Worm (Caenorhabditis elegans) whole organism, young adult: ENCODE measurements around the gene chil-23.

Experiments used
- B0019.2 ChIP-seq: fragments of 200-800 bp; sonication (Bioruptor generic); conservative IDR thresholded peaks from 2 replicates; pipeline ENCODE4 v1.3.6; 2022; ENCODE audit warnings: missing genetic modification reagents, missing genetic modification characterization, missing compliant biosample characterization
- C06A6.2 ChIP-seq: fragments of 200-800 bp; sonication (Bioruptor generic); conservative IDR thresholded peaks from 2 replicates; pipeline ENCODE4 v1.3.6; 2022; ENCODE audit warnings: missing genetic modification characterization, missing compliant biosample characterization
- F22D6.2 ChIP-seq: sonication (generic microtip); optimal IDR thresholded peaks from 2 replicates; lab custom pipeline; 2016; ENCODE audit warnings: mild to moderate bottlenecking, missing genetic modification characterization, missing compliant biosample characterization
- K11D2.4 ChIP-seq: fragments of 200-800 bp; sonication (Bioruptor generic); IDR thresholded peaks from 2 replicates; pipeline ENCODE4 v1.3.6; 2022; ENCODE audit warnings: missing genetic modification reagents, missing genetic modification characterization, missing compliant biosample characterization
- Y53G8AR.9 ChIP-seq: fragments of 200-800 bp; sonication (Bioruptor generic); conservative IDR thresholded peaks from 2 replicates; pipeline ENCODE4 v1.3.6; 2022; ENCODE audit warnings: missing genetic modification reagents, missing genetic modification characterization, missing compliant biosample characterization
- Y56A3A.18 ChIP-seq: fragments of 200-800 bp; sonication (Bioruptor generic); IDR thresholded peaks from 2 replicates; pipeline ENCODE4 v1.3.6; 2022; ENCODE audit warnings: missing genetic modification reagents, missing genetic modification characterization, missing compliant biosample characterization
- Y67H2A.10 ChIP-seq: fragments of 200-800 bp; sonication (Bioruptor generic); conservative IDR thresholded peaks from 2 replicates; pipeline ENCODE4 v1.3.6; 2022; ENCODE audit warnings: missing genetic modification reagents, missing genetic modification characterization, missing compliant biosample characterization
- akir-1 ChIP-seq: fragments of 200-800 bp; sonication (Bioruptor generic); optimal IDR thresholded peaks from 2 replicates; lab custom pipeline; 2018; ENCODE audit warnings: mild to moderate bottlenecking, missing genetic modification characterization, moderate library complexity, missing compliant biosample characterization
- attf-3 ChIP-seq: fragments of 200-800 bp; sonication (Bioruptor generic); conservative IDR thresholded peaks from 2 replicates; pipeline ENCODE4 v1.3.6; 2022; ENCODE audit warnings: missing genetic modification reagents, missing genetic modification characterization, missing compliant biosample characterization
- bed-2 ChIP-seq: fragments of 200-800 bp; sonication (Bioruptor generic); IDR thresholded peaks from 2 replicates; pipeline ENCODE4 v1.3.6; 2022; ENCODE audit warnings: missing genetic modification reagents, missing genetic modification characterization, missing compliant biosample characterization
- ccch-3 ChIP-seq: fragments of 200-800 bp; sonication (Bioruptor generic); optimal IDR thresholded peaks from 2 replicates; lab custom pipeline; 2018; ENCODE audit warnings: mild to moderate bottlenecking, missing genetic modification characterization, missing compliant biosample characterization
- cebp-1 ChIP-seq, 2 experiments: fragments of 200-800 bp in 1 of 2; sonication (Bioruptor generic) in 1 of 2; sonication (generic microtip) in 1 of 2; IDR thresholded peaks in 1 of 2; optimal IDR thresholded peaks in 1 of 2; 2 replicates each; pipeline versions ENCODE4 v1.3.6 to Lab custom; 2017 to 2022; ENCODE audit warnings: missing compliant biosample characterization in 2 of 2, missing genetic modification characterization in 2 of 2, mild to moderate bottlenecking in 1 of 2, missing genetic modification reagents in 1 of 2, moderate library complexity in 1 of 2
- dox-1 ChIP-seq: fragments of 200-800 bp; sonication (Bioruptor generic); IDR thresholded peaks from 2 replicates; pipeline ENCODE4 v1.3.6; 2022; ENCODE audit warnings: missing genetic modification reagents, missing genetic modification characterization, missing compliant biosample characterization
- dpl-1 ChIP-seq: fragments of 150-350 bp; optimal IDR thresholded peaks from 2 replicates; lab custom pipeline; 2014; ENCODE audit warnings: missing biosample characterization, missing genetic modification reagents, missing genetic modification characterization
- efl-1 ChIP-seq: fragments of 150-350 bp; optimal IDR thresholded peaks from 2 replicates; lab custom pipeline; 2014; ENCODE audit warnings: missing biosample characterization, missing genetic modification reagents, missing genetic modification characterization
- egl-18 ChIP-seq: fragments of 200-800 bp; sonication (Bioruptor generic); IDR thresholded peaks from 2 replicates; pipeline ENCODE4 v1.3.6; 2022; ENCODE audit warnings: missing genetic modification reagents, missing genetic modification characterization, missing compliant biosample characterization
- ekl-4 ChIP-seq: fragments of 200-800 bp; sonication (Bioruptor generic); IDR thresholded peaks from 2 replicates; pipeline ENCODE4 v1.3.6; 2022; ENCODE audit warnings: missing genetic modification reagents, missing genetic modification characterization, missing compliant biosample characterization
- ets-4 ChIP-seq: fragments of 200-800 bp; sonication (Bioruptor generic); optimal IDR thresholded peaks from 2 replicates; lab custom pipeline; 2018; ENCODE audit warnings: mild to moderate bottlenecking, missing genetic modification characterization, missing compliant biosample characterization
- hmg-1.2 ChIP-seq: fragments of 200-800 bp; sonication (Bioruptor generic); IDR thresholded peaks from 2 replicates; pipeline ENCODE4 v1.3.6; 2022; ENCODE audit warnings: missing genetic modification reagents, missing genetic modification characterization, missing compliant biosample characterization
- let-526 ChIP-seq: fragments of 200-800 bp; sonication (Bioruptor generic); IDR thresholded peaks from 2 replicates; pipeline ENCODE4 v1.3.6; 2022; ENCODE audit warnings: missing genetic modification reagents, missing genetic modification characterization, missing compliant biosample characterization
- lin-26 ChIP-seq: fragments of 200-800 bp; sonication (Bioruptor generic); IDR thresholded peaks from 2 replicates; pipeline ENCODE4 v1.3.6; 2022; ENCODE audit warnings: missing genetic modification reagents, missing genetic modification characterization, missing compliant biosample characterization
- lin-40 ChIP-seq: sonication (generic microtip); optimal IDR thresholded peaks from 2 replicates; lab custom pipeline; 2016; ENCODE audit warnings: missing genetic modification characterization, mild to moderate bottlenecking, missing compliant biosample characterization, missing genotype, missing genetic modification reagents
- nfya-2 ChIP-seq: fragments of 200-800 bp; sonication (Bioruptor generic); IDR thresholded peaks from 2 replicates; pipeline ENCODE4 v1.3.6; 2022; ENCODE audit warnings: missing genetic modification reagents, missing genetic modification characterization, missing compliant biosample characterization
- pbrm-1 ChIP-seq: fragments of 200-800 bp; sonication (Bioruptor generic); IDR thresholded peaks from 2 replicates; pipeline ENCODE4 v1.3.6; 2022; ENCODE audit warnings: missing genetic modification reagents, missing genetic modification characterization, missing compliant biosample characterization
- pha-4 ChIP-seq: fragments of 150-350 bp; sonication (generic microtip); optimal IDR thresholded peaks from 2 replicates; lab custom pipeline; 2014; ENCODE audit warnings: missing biosample characterization, missing genetic modification reagents, missing genetic modification characterization
- rec-8 ChIP-seq, 2 experiments: sonication (generic microtip); optimal IDR thresholded peaks; 2 replicates each; lab custom pipeline; 2016; ENCODE audit warnings: mild to moderate bottlenecking in 2 of 2, missing genetic modification characterization in 2 of 2, missing genetic modification reagents in 2 of 2, missing genotype in 2 of 2, missing biosample characterization in 1 of 2, missing compliant biosample characterization in 1 of 2, moderate library complexity in 1 of 2
- rpc-1 ChIP-seq, 2 experiments: fragments of 150-350 bp in 1 of 2; sonication (generic microtip) in 1 of 2; optimal IDR thresholded peaks; 2 replicates each; lab custom pipeline; 2014 to 2018; ENCODE audit warnings: missing biosample characterization in 1 of 2, missing genetic modification characterization in 1 of 2, missing genetic modification reagents in 1 of 2, missing genotype in 1 of 2
- snpc-4 ChIP-seq, 5 experiments: fragments of 150-350 bp in 1 of 5; sonication (generic microtip) in 4 of 5; optimal IDR thresholded peaks; 2 replicates each; lab custom pipeline; 2014 to 2018; ENCODE audit warnings: missing genetic modification characterization in 5 of 5, missing biosample characterization in 3 of 5, antibody characterized with exemption in 2 of 5, mild to moderate bottlenecking in 2 of 5, missing compliant biosample characterization in 2 of 5, missing genotype in 2 of 5, moderate library complexity in 2 of 5, missing genetic modification reagents in 1 of 5
- somi-1 ChIP-seq: fragments of 200-800 bp; sonication (Bioruptor generic); optimal IDR thresholded peaks from 2 replicates; lab custom pipeline; 2018; ENCODE audit warnings: mild to moderate bottlenecking, missing genetic modification characterization, missing compliant biosample characterization
- zim-3 ChIP-seq: sonication (generic microtip); optimal IDR thresholded peaks from 2 replicates; lab custom pipeline; 2017; ENCODE audit warnings: mild to moderate bottlenecking, missing genetic modification characterization, moderate library complexity, missing compliant biosample characterization
- ztf-25 ChIP-seq: fragments of 200-800 bp; sonication (Bioruptor generic); IDR thresholded peaks from 2 replicates; pipeline ENCODE4 v1.3.6; 2022; ENCODE audit warnings: missing genetic modification reagents, missing genetic modification characterization, missing compliant biosample characterization
- ztf-3 ChIP-seq: fragments of 200-800 bp; sonication (Bioruptor generic); optimal IDR thresholded peaks from 2 replicates; lab custom pipeline; 2018; ENCODE audit warnings: mild to moderate bottlenecking, missing genetic modification characterization, missing compliant biosample characterization

chil-23 gene

ce11 chrII:9497309-9497708 is 28.9 kb upstream of the chil-23 start:
- TF ChIP-seq let-526 (GFP tag; lab: Robert Waterston, UW) (no peak), pha-4 (no peak), rec-8 (tag; optimal IDR thresholded peaks at IDR 0.05; lab: Kevin White, UChicago) (no peak), snpc-4 (GFP tag; optimal IDR thresholded peaks at IDR 0.05; lab: Kevin White, UChicago) (no peak), snpc-4 (tag; optimal IDR thresholded peaks at IDR 0.05; lab: Kevin White, UChicago) (no peak), ztf-3 (no peak), Y53G8AR.9 (GFP tag; lab: Robert Waterston, UW) (no peak), ztf-25 (GFP tag; lab: Robert Waterston, UW) (no peak), lin-26 (GFP tag; lab: Robert Waterston, UW) (no peak), attf-3 (GFP tag; lab: Robert Waterston, UW) (no peak), cebp-1 (GFP tag; IDR thresholded peaks at IDR 0.05; lab: Robert Waterston, UW) (peak; percentile 69; the same call in 1 of the 2 replicates), cebp-1 (tag; optimal IDR thresholded peaks at IDR 0.05; lab: Kevin White, UChicago) (peak; percentile 95), Y56A3A.18 (GFP tag; lab: Robert Waterston, UW) (no peak), dpl-1 (GFP tag; lab: Kevin White, UChicago) (no peak), pbrm-1 (GFP tag; lab: Robert Waterston, UW) (no peak), egl-18 (GFP tag; lab: Robert Waterston, UW) (no peak), lin-40 (no peak), B0019.2 (no peak), akir-1 (GFP tag; lab: Kevin White, UChicago) (no peak), dox-1 (0 out of 2 replicates have a peak, but pooled peaks have one; percentile 26), ets-4 (GFP tag; lab: Kevin White, UChicago) (no peak), C06A6.2 (no peak), efl-1 (GFP tag; lab: Kevin White, UChicago) (no peak), somi-1 (GFP tag; lab: Kevin White, UChicago) (peak; percentile 18), zim-3 (tag; lab: Kevin White, UChicago) (no peak), Y67H2A.10 (GFP tag; lab: Robert Waterston, UW) (no peak)

ce11 chrII:9493242-9494058 is 25.0 kb upstream of the chil-23 start:
- TF ChIP-seq attf-3 (GFP tag; lab: Robert Waterston, UW) = no peak
- TF ChIP-seq K11D2.4 (GFP tag; lab: Robert Waterston, UW) = 0 out of 2 replicates have a peak, but pooled peaks have one; percentile 33
- TF ChIP-seq nfya-2 (GFP tag; lab: Robert Waterston, UW) = no peak
- no peak for TF ChIP-seq pha-4
- TF ChIP-seq lin-40 = peak; percentile 47
- TF ChIP-seq somi-1 (GFP tag; lab: Kevin White, UChicago) = peak; percentile 43

ce11 chrII:9491045-9491444 is 22.6 kb upstream of the chil-23 start:
- TF ChIP-seq lin-26 (GFP tag; lab: Robert Waterston, UW) = 0 out of 2 replicates have a peak, but pooled peaks have one; percentile 39
- TF ChIP-seq bed-2 (GFP tag; lab: Robert Waterston, UW) = 0 out of 2 replicates have a peak, but pooled peaks have one; percentile 6
- TF ChIP-seq ekl-4 (GFP tag; lab: Robert Waterston, UW) = no peak
- TF ChIP-seq ccch-3 (GFP tag; lab: Kevin White, UChicago) = no peak
- TF ChIP-seq hmg-1.2 (GFP tag; lab: Robert Waterston, UW) = peak; percentile 89
- TF ChIP-seq rpc-1 (optimal IDR thresholded peaks at IDR 0.05; lab: Kevin White, UChicago) = no peak
- no peak for TF ChIP-seq rpc-1 (tag; optimal IDR thresholded peaks at IDR 0.05; lab: Kevin White, UChicago)
- no peak for TF ChIP-seq Y67H2A.10 (GFP tag; lab: Robert Waterston, UW)
- TF ChIP-seq F22D6.2 = no peak
